Worm (Caenorhabditis elegans) whole organism, L4 larva: ENCODE measurements around the gene abt-4.

Experiments used
- F26F4.8 ChIP-seq: fragments of 200-800 bp; sonication (Bioruptor generic); conservative IDR thresholded peaks from 2 replicates; pipeline ENCODE4 v1.3.6; 2022; ENCODE audit warnings: missing genetic modification characterization, missing compliant biosample characterization
- ceh-82 ChIP-seq: sonication (generic microtip); optimal IDR thresholded peaks from 2 replicates; lab custom pipeline; 2017; ENCODE audit warnings: missing biosample characterization, missing genetic modification characterization
- duxl-1 ChIP-seq: sonication (generic microtip); optimal IDR thresholded peaks from 2 replicates; lab custom pipeline; 2016; ENCODE audit warnings: mild to moderate bottlenecking, missing genetic modification characterization, moderate library complexity, missing compliant biosample characterization; ENCODE audit not compliant: poor library complexity
- jun-1 ChIP-seq: fragments of 150-350 bp; optimal IDR thresholded peaks from 2 replicates; lab custom pipeline; 2014; ENCODE audit warnings: missing biosample characterization, missing genetic modification reagents, missing genetic modification characterization
- nhr-10 ChIP-seq: fragments of 150-350 bp; optimal IDR thresholded peaks from 2 replicates; lab custom pipeline; 2014; ENCODE audit warnings: missing biosample characterization, missing genetic modification characterization
- nhr-28 ChIP-seq: fragments of 150-350 bp; optimal IDR thresholded peaks from 2 replicates; lab custom pipeline; 2014; ENCODE audit warnings: missing biosample characterization, missing genetic modification characterization
- snpc-4 ChIP-seq: fragments of 150-350 bp; optimal IDR thresholded peaks from 2 replicates; lab custom pipeline; 2014; ENCODE audit warnings: missing biosample characterization, missing genetic modification characterization
- unc-39 ChIP-seq: sonication (generic microtip); optimal IDR thresholded peaks from 2 replicates; lab custom pipeline; 2017; ENCODE audit warnings: missing biosample characterization, missing genetic modification characterization

ce11 chrV:361291-361690, 30.8 kb upstream of the abt-4 start:
- TF ChIP-seq ceh-82 (tag; lab: Kevin White, UChicago) (no peak), snpc-4 (tag; lab: Kevin White, UChicago) (no peak), F26F4.8 (no peak), nhr-28 (tag; lab: Kevin White, UChicago) (no peak), jun-1 (tag; lab: Kevin White, UChicago) (no peak), unc-39 (no peak), duxl-1 (tag; lab: Kevin White, UChicago) (no peak), nhr-10 (tag; lab: Kevin White, UChicago) (no peak)
